Worm (Caenorhabditis elegans) whole organism, L4/young adult: Measurements from ENCODE around the gene K08D8.4.

Source experiments
- W03F9.2 ChIP-seq: fragments of 150-350 bp; optimal IDR thresholded peaks from 2 replicates; lab custom pipeline; 2014; ENCODE audit warnings: missing biosample characterization, missing genetic modification characterization
- dao-5 ChIP-seq: sonication (generic microtip); optimal IDR thresholded peaks from 2 replicates; lab custom pipeline; 2016; ENCODE audit warnings: missing genotype, missing genetic modification characterization, moderate library complexity, missing compliant biosample characterization
- him-1 ChIP-seq: sonication (generic microtip); optimal IDR thresholded peaks from 2 replicates; lab custom pipeline; 2016; ENCODE audit warnings: missing genotype, missing genetic modification reagents, missing genetic modification characterization, missing compliant biosample characterization

DNA sequence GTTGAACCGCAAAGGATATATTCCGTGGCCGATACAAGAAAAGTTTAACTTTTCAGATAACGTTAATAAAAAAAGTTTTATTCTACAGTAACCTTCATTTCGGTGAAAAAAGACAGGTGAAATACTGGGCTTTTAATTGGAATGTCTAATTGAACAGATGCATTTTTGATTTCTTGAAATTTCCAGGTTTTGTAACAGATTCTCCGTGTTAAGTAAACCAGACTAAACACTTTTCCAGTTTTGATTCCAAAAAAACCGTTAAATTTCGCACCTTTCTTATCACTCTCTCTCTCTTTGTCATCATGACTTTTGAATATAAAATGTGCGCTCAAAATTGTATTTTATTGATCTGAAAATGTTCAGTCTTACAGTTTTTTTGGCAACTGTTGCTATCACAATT lies 8.5 kb upstream of the K08D8.4 start, which contains the start of gene C32H11.3:
- TF ChIP-seq W03F9.2 (tag; lab: Kevin White, UChicago) (no peak), him-1 (tag; lab: Kevin White, UChicago) (no peak), dao-5 (tag; lab: Kevin White, UChicago) (no peak)
